Worm (Caenorhabditis elegans): ENCODE data around the gene bre-3.

bre-3 gene

DNA sequence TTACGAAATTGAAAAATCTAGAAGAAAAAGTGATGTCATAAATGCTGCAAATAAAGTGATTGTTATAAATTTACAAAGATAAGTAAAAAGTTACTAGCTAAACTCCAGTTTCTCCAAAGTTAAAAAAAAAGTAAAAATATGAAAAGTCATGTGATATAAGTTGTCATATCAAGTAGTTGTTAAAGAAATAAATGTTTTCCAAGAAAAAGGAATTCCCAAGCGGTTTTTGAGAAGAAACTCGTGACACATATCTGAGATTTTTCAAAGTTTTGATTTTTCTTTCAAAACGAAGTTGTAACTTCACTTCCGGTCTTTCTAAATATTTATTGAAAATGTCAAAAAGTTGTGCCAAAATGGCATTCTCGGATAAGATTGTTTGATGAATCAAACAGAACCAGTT lies 15.8 kb upstream of the bre-3 start:
- TF ChIP-seq peb-1 (tag; optimal IDR thresholded peaks at IDR 0.05): no peak
- peak; percentile 20 for TF ChIP-seq C34F6.9 (tag; optimal IDR thresholded peaks at IDR 0.05)
- no peak for TF ChIP-seq nhr-237 (tag; optimal IDR thresholded peaks at IDR 0.05)
- peak in 1 of 2 experiments; percentile 23 for TF ChIP-seq lsy-2 (tag; optimal IDR thresholded peaks at IDR 0.05)
- TF ChIP-seq F13H6.1 (tag; optimal IDR thresholded peaks at IDR 0.05): no peak

ce11 chrIII:9500267-9500666 lies 15.0 kb upstream of the bre-3 start, which contains the start of gene sod-4:
Gene sod-4, minus strand, starts transcription at chrIII:9500375.
- TF ChIP-seq gmeb-1 (tag; optimal IDR thresholded peaks at IDR 0.05) (peak; percentile 57), nhr-77 (tag; optimal IDR thresholded peaks at IDR 0.05) (no peak), sma-3 (GFP tag; optimal IDR thresholded peaks at IDR 0.05) (peak; percentile 47), nhr-129 (tag; optimal IDR thresholded peaks at IDR 0.05) (peak; percentile 60), nhr-25 (tag; optimal IDR thresholded peaks at IDR 0.05) (peak; percentile 50)

DNA sequence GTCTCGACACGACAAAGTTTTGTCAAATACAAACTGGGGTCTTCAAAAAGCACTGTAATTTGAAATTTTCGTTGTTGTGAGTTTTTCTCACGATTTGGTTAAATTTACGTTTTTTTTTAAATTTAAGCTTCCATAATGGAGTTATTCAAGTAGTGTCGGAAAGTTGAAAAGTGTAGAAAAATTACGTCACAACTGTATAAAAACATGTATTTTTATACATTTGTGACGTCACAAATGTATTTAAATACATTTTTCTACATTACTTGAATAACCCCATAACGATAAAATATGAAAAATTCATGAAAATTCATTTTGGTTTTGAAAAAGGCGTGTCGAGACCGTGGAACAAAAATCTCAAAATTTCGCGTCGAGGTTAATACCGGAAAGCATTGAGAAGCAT lies 12.1 kb upstream of the bre-3 start:
- TF ChIP-seq ztf-11 (tag; optimal IDR thresholded peaks at IDR 0.05) (no peak), nhr-12 (tag; optimal IDR thresholded peaks at IDR 0.05) (no peak), lin-39 (tag; optimal IDR thresholded peaks at IDR 0.05) (no peak), nhr-237 (tag; optimal IDR thresholded peaks at IDR 0.05) (no peak), snpc-4 (tag; optimal IDR thresholded peaks at IDR 0.05) (no peak), nhr-77 (tag; optimal IDR thresholded peaks at IDR 0.05) (no peak), nhr-23 (tag; optimal IDR thresholded peaks at IDR 0.05) (no peak), nhr-11 (tag; optimal IDR thresholded peaks at IDR 0.05) (no peak), zag-1 (tag; optimal IDR thresholded peaks at IDR 0.05) (no peak), gmeb-1 (tag; optimal IDR thresholded peaks at IDR 0.05) (no peak), nhr-129 (tag; optimal IDR thresholded peaks at IDR 0.05) (no peak), Y55F3AM.14 (GFP tag; optimal IDR thresholded peaks at IDR 0.05) (no peak), lin-13 (GFP tag; optimal IDR thresholded peaks at IDR 0.05) (no peak), aly-2 (tag; optimal IDR thresholded peaks at IDR 0.05) (no peak), unc-39 (tag; optimal IDR thresholded peaks at IDR 0.05) (no peak), ceh-16 (tag; optimal IDR thresholded peaks at IDR 0.05) (no peak), unc-55 (GFP tag; optimal IDR thresholded peaks at IDR 0.05) (no peak)

DNA sequence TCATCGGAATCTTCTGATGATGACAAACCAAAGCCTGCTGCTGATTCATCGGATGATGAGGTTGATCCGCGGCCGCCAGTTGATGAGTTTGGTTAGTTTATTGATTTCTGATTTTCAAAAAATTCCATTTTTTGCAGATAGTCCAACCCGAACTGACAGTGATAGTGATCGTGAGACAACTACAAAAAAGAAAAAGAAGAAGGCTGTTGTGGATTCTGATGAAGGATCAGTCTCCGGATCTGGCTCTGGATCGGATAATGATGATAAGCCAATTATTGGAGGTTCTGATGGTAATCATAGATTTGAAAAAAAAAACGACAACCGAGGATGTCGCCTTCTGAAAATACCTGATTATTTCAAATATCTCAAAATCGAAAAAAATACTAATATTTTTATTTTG lies 10.8 kb upstream of the bre-3 start:
- no peak for TF ChIP-seq sma-3 (GFP tag; optimal IDR thresholded peaks at IDR 0.05)
- TF ChIP-seq unc-39 (tag; optimal IDR thresholded peaks at IDR 0.05): no peak
- no peak for TF ChIP-seq unc-55 (GFP tag; optimal IDR thresholded peaks at IDR 0.05)
- no peak for TF ChIP-seq elt-3 (tag; optimal IDR thresholded peaks at IDR 0.05)
- TF ChIP-seq ZK546.5 (tag; optimal IDR thresholded peaks at IDR 0.05): no peak
- no peak for TF ChIP-seq gmeb-1 (tag; optimal IDR thresholded peaks at IDR 0.05)
- TF ChIP-seq mdl-1 (tag; optimal IDR thresholded peaks at IDR 0.05): no peak
- TF ChIP-seq R02D3.7 (tag; optimal IDR thresholded peaks at IDR 0.05): no peak

DNA sequence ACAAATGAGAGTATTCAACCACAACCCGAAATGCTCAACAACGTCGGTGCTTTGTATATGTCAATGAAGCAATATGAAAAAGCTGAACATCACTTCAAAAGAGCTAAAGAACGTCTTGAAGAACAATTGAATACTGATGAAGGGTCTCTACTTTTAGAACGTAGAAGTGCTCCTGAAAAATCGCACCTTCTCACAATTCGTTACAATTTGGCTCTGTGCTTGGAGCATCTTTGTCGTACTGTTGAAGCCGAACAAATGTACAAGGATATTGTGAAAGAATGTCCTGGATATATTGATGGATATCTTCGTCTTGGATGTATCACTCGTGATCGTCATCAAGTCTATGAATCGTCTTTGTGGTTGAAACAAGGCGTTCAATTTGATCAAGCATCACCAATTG lies 8.9 kb upstream of the bre-3 start:
- no peak for TF ChIP-seq ama-1 (optimal IDR thresholded peaks at IDR 0.05)
- no peak for TF ChIP-seq mdl-1 (tag; optimal IDR thresholded peaks at IDR 0.05)
- TF ChIP-seq gmeb-1 (tag; optimal IDR thresholded peaks at IDR 0.05): no peak
- TF ChIP-seq nhr-129 (tag; optimal IDR thresholded peaks at IDR 0.05): no peak
- TF ChIP-seq peb-1 (tag; optimal IDR thresholded peaks at IDR 0.05): no peak
- TF ChIP-seq ceh-16 (tag; optimal IDR thresholded peaks at IDR 0.05): no peak
- no peak for TF ChIP-seq ztf-4 (tag; optimal IDR thresholded peaks at IDR 0.05)
- no peak for TF ChIP-seq elt-3 (tag; optimal IDR thresholded peaks at IDR 0.05)
- TF ChIP-seq mab-5 (tag; optimal IDR thresholded peaks at IDR 0.05): no peak
- TF ChIP-seq Y55F3AM.14 (GFP tag; optimal IDR thresholded peaks at IDR 0.05): no peak
- TF ChIP-seq unc-55 (GFP tag; optimal IDR thresholded peaks at IDR 0.05): no peak
- no peak for TF ChIP-seq mbf-1 (tag; optimal IDR thresholded peaks at IDR 0.05)

ce11 chrIII:9490783-9491547 lies 5.7 kb upstream of the bre-3 start, which contains the start of the genes dars-1 and ctr-9:
Gene dars-1, minus strand, starts transcription at chrIII:9491215.
Gene ctr-9, plus strand, starts transcription at chrIII:9491396.
- TF ChIP-seq C34F6.9 (tag; optimal IDR thresholded peaks at IDR 0.05) (peak; percentile 5), lin-39 (tag; optimal IDR thresholded peaks at IDR 0.05) (no peak), unc-55 (GFP tag; optimal IDR thresholded peaks at IDR 0.05) (peak; percentile 18), ztf-11 (tag; optimal IDR thresholded peaks at IDR 0.05) (no peak), nhr-129 (tag; optimal IDR thresholded peaks at IDR 0.05) (peak; percentile 66), ztf-1 (GFP tag; conservative IDR thresholded peaks at IDR 0.05) (no peak), lsy-2 (tag; optimal IDR thresholded peaks at IDR 0.05) (peak in 1 of 2 experiments; percentile 51), nhr-23 (tag; optimal IDR thresholded peaks at IDR 0.05) (no peak), mab-5 (tag; optimal IDR thresholded peaks at IDR 0.05) (no peak), sma-9 (GFP tag; optimal IDR thresholded peaks at IDR 0.05) (no peak), sma-9 (tag; optimal IDR thresholded peaks at IDR 0.05) (no peak)
